Fruit fly (Drosophila melanogaster) whole organism, embryonic: ENCODE data around the gene CG10383.
A peak's percentile ranks its signal among the peaks of the same experiment; 100 is the strongest.

ENCODE experiments used
- ATbp ChIP-seq: fragments of 200-800 bp; sonication (Bioruptor generic); optimal IDR thresholded peaks from 2 replicates; lab custom pipeline; 2017; ENCODE audit warnings: missing biosample characterization, mild to moderate bottlenecking, missing genetic modification characterization, missing genetic modification reagents
- BEAF-32 ChIP-seq: fragments of 200-800 bp; sonication (Bioruptor generic); optimal IDR thresholded peaks from 3 replicates; lab custom pipeline; 2017; ENCODE audit warnings: missing biosample characterization, missing genetic modification characterization, mild to moderate bottlenecking, moderate library complexity, missing genetic modification reagents
- CG10267 ChIP-seq: fragments of 200-800 bp; sonication (Bioruptor generic); optimal IDR thresholded peaks from 2 replicates; lab custom pipeline; 2018; ENCODE audit warnings: missing biosample characterization, mild to moderate bottlenecking, missing genetic modification characterization, moderate library complexity
- CG10321 ChIP-seq: fragments of 200-800 bp; sonication (Bioruptor generic); IDR thresholded peaks from 2 replicates; pipeline ENCODE4 v1.3.6; 2022; ENCODE audit warnings: missing biosample characterization, missing genetic modification characterization
- CG11093 ChIP-seq: fragments of 200-800 bp; sonication (Bioruptor generic); IDR thresholded peaks from 3 replicates; pipeline ENCODE4 v1.3.6; 2022; ENCODE audit warnings: missing biosample characterization, missing genetic modification characterization
- CG11504 ChIP-seq: fragments of 200-800 bp; sonication (Bioruptor generic); optimal IDR thresholded peaks from 3 replicates; lab custom pipeline; 2019; ENCODE audit warnings: missing biosample characterization, mild to moderate bottlenecking, missing genetic modification characterization, moderate library complexity
- CG12071 ChIP-seq: fragments of 200-800 bp; sonication (Bioruptor generic); optimal IDR thresholded peaks from 3 replicates; lab custom pipeline; 2018; ENCODE audit warnings: missing biosample characterization, mild to moderate bottlenecking, missing genetic modification characterization
- CG12219 ChIP-seq: fragments of 200-800 bp; sonication (Bioruptor generic); optimal IDR thresholded peaks from 3 replicates; lab custom pipeline; 2018; ENCODE audit warnings: missing biosample characterization, mild to moderate bottlenecking, missing genetic modification characterization
- CG12942 ChIP-seq: fragments of 200-800 bp; sonication (Bioruptor generic); optimal IDR thresholded peaks from 3 replicates; lab custom pipeline; 2016; ENCODE audit warnings: missing biosample characterization, missing genetic modification characterization
- CG13123 ChIP-seq: fragments of 200-800 bp; sonication (Bioruptor generic); optimal IDR thresholded peaks from 2 replicates; lab custom pipeline; 2016; ENCODE audit warnings: missing biosample characterization, missing genetic modification characterization
- CG13424 ChIP-seq: fragments of 200-800 bp; sonication (Bioruptor generic); optimal IDR thresholded peaks from 2 replicates; lab custom pipeline; 2019; ENCODE audit warnings: missing biosample characterization, mild to moderate bottlenecking, missing genetic modification characterization, moderate library complexity
- CG14014 ChIP-seq: fragments of 200-800 bp; sonication (Bioruptor generic); IDR thresholded peaks from 2 replicates; pipeline ENCODE4 v1.3.6; 2022; ENCODE audit warnings: missing biosample characterization, missing genetic modification characterization
- CG16863 ChIP-seq: fragments of 200-800 bp; sonication (Bioruptor generic); optimal IDR thresholded peaks from 3 replicates; lab custom pipeline; 2016; ENCODE audit warnings: missing biosample characterization, missing genetic modification characterization
- CG17568 ChIP-seq: fragments of 200-800 bp; sonication (Bioruptor generic); optimal IDR thresholded peaks from 2 replicates; lab custom pipeline; 2018; ENCODE audit warnings: missing biosample characterization, mild to moderate bottlenecking, missing genetic modification characterization, moderate library complexity
- CG2129 ChIP-seq: fragments of 200-800 bp; sonication (Bioruptor generic); IDR thresholded peaks from 2 replicates; pipeline ENCODE4 v1.3.6; 2022; ENCODE audit warnings: missing biosample characterization, missing genetic modification characterization; ENCODE audit not compliant: partially characterized antibody
- CG2199 ChIP-seq: fragments of 200-800 bp; sonication (Bioruptor generic); IDR thresholded peaks from 3 replicates; pipeline ENCODE4 v1.3.6; 2022; ENCODE audit warnings: missing biosample characterization, missing genetic modification characterization
- CG3065 ChIP-seq: fragments of 200-800 bp; sonication (Bioruptor generic); optimal IDR thresholded peaks from 2 replicates; lab custom pipeline; 2016; ENCODE audit warnings: missing biosample characterization, missing genetic modification characterization
- CG31388 ChIP-seq: fragments of 200-800 bp; sonication (Bioruptor generic); optimal IDR thresholded peaks from 2 replicates; lab custom pipeline; 2016; ENCODE audit warnings: missing biosample characterization, missing genetic modification characterization
- CG32772 ChIP-seq: fragments of 200-800 bp; sonication (Bioruptor generic); IDR thresholded peaks from 2 replicates; pipeline ENCODE4 v1.3.6; 2022; ENCODE audit warnings: missing biosample characterization, missing genetic modification characterization
- CG33557 ChIP-seq: fragments of 200-800 bp; sonication (Bioruptor generic); optimal IDR thresholded peaks from 2 replicates; lab custom pipeline; 2019; ENCODE audit warnings: missing biosample characterization, mild to moderate bottlenecking, missing genetic modification characterization, moderate library complexity
- CG34422 ChIP-seq: fragments of 200-800 bp; sonication (Bioruptor generic); IDR thresholded peaks from 3 replicates; pipeline ENCODE4 v1.3.6; 2022; ENCODE audit warnings: missing biosample characterization, missing genetic modification characterization
- CG3847 ChIP-seq: fragments of 200-800 bp; sonication (Bioruptor generic); IDR thresholded peaks from 2 replicates; pipeline ENCODE4 v1.3.6; 2022; ENCODE audit warnings: missing biosample characterization, missing genetic modification characterization
- CG3995 ChIP-seq: fragments of 200-800 bp; sonication (Bioruptor generic); optimal IDR thresholded peaks from 3 replicates; lab custom pipeline; 2016; ENCODE audit warnings: missing biosample characterization, missing genetic modification characterization
- CG4328 ChIP-seq: fragments of 200-800 bp; sonication (Bioruptor generic); optimal IDR thresholded peaks from 3 replicates; lab custom pipeline; 2017; ENCODE audit warnings: missing biosample characterization, missing genetic modification reagents, missing genetic modification characterization
- CG6689 ChIP-seq: fragments of 200-800 bp; sonication (Bioruptor generic); IDR thresholded peaks from 2 replicates; pipeline ENCODE4 v1.3.6; 2022; ENCODE audit warnings: missing biosample characterization, missing genetic modification characterization
- CG8944 ChIP-seq: fragments of 200-800 bp; sonication (Bioruptor generic); optimal IDR thresholded peaks from 3 replicates; lab custom pipeline; 2016; ENCODE audit warnings: missing biosample characterization, missing genetic modification characterization
- CG9215 ChIP-seq: fragments of 200-800 bp; sonication (Bioruptor generic); IDR thresholded peaks from 2 replicates; pipeline ENCODE4 v1.3.6; 2022; ENCODE audit warnings: missing biosample characterization, missing genetic modification characterization
- Dip3 ChIP-seq: fragments of 200-800 bp; sonication (Bioruptor generic); optimal IDR thresholded peaks from 3 replicates; lab custom pipeline; 2016; ENCODE audit warnings: missing biosample characterization, missing genetic modification characterization
- Dll ChIP-seq: fragments of 200-800 bp; sonication (Bioruptor generic); IDR thresholded peaks from 4 replicates; pipeline ENCODE4 v1.3.6; 2022; ENCODE audit warnings: missing biosample characterization, missing genetic modification characterization; ENCODE audit not compliant: partially characterized antibody
- Fer3 ChIP-seq: fragments of 200-800 bp; sonication (Bioruptor generic); optimal IDR thresholded peaks from 2 replicates; lab custom pipeline; 2018; ENCODE audit warnings: missing biosample characterization, mild to moderate bottlenecking, missing genetic modification characterization, moderate library complexity
- Hand ChIP-seq: fragments of 200-800 bp; sonication (Bioruptor generic); optimal IDR thresholded peaks from 2 replicates; lab custom pipeline; 2017; ENCODE audit warnings: mild to moderate bottlenecking, missing biosample characterization, missing genetic modification reagents, missing genetic modification characterization
- Hsf ChIP-seq: fragments of 200-800 bp; sonication (Bioruptor generic); optimal IDR thresholded peaks from 3 replicates; lab custom pipeline; 2016; ENCODE audit warnings: missing biosample characterization, missing genetic modification characterization
- Nf-YA ChIP-seq: fragments of 200-800 bp; sonication (Bioruptor generic); IDR thresholded peaks from 2 replicates; pipeline ENCODE4 v1.3.6; 2022; ENCODE audit warnings: missing biosample characterization, missing genetic modification characterization
- Ptx1 ChIP-seq: fragments of 200-800 bp; sonication (Bioruptor generic); IDR thresholded peaks from 2 replicates; pipeline ENCODE4 v1.3.6; 2022; ENCODE audit warnings: missing biosample characterization, missing genetic modification characterization
- Six4 ChIP-seq: fragments of 200-800 bp; sonication (Bioruptor generic); optimal IDR thresholded peaks from 2 replicates; lab custom pipeline; 2016; ENCODE audit warnings: missing biosample characterization, missing genetic modification characterization
- aop ChIP-seq: fragments of 200-800 bp; sonication (Bioruptor generic); IDR thresholded peaks from 2 replicates; pipeline ENCODE4 v1.3.6; 2022; ENCODE audit warnings: missing biosample characterization, missing genetic modification characterization
- ato ChIP-seq: fragments of 200-800 bp; sonication (Bioruptor generic); IDR thresholded peaks from 2 replicates; pipeline ENCODE4 v1.3.6; 2022; ENCODE audit warnings: missing biosample characterization, missing genetic modification characterization; ENCODE audit not compliant: partially characterized antibody
- fd102C ChIP-seq: fragments of 200-800 bp; sonication (Bioruptor generic); optimal IDR thresholded peaks from 2 replicates; lab custom pipeline; 2018; ENCODE audit warnings: missing biosample characterization, mild to moderate bottlenecking, missing genetic modification characterization, moderate library complexity
- gcm2 ChIP-seq: fragments of 200-800 bp; sonication (Bioruptor generic); optimal IDR thresholded peaks from 2 replicates; lab custom pipeline; 2016; ENCODE audit warnings: missing biosample characterization, missing genetic modification characterization
- grn ChIP-seq: fragments of 200-800 bp; sonication (Bioruptor generic); optimal IDR thresholded peaks from 3 replicates; lab custom pipeline; 2017; ENCODE audit warnings: missing biosample characterization, missing genetic modification characterization
- ham ChIP-seq: fragments of 200-800 bp; sonication (Bioruptor generic); IDR thresholded peaks from 2 replicates; pipeline ENCODE4 v1.3.6; 2022; ENCODE audit warnings: missing biosample characterization, missing genetic modification characterization
- inv ChIP-seq: fragments of 200-800 bp; sonication (Bioruptor generic); IDR thresholded peaks from 2 replicates; pipeline ENCODE4 v1.3.6; 2022; ENCODE audit warnings: missing biosample characterization, missing genetic modification characterization; ENCODE audit not compliant: partially characterized antibody
- jigr1 ChIP-seq: fragments of 200-800 bp; sonication (Bioruptor generic); IDR thresholded peaks from 3 replicates; pipeline ENCODE4 v1.3.6; 2022; ENCODE audit warnings: missing biosample characterization, missing genetic modification characterization
- kah ChIP-seq: fragments of 200-800 bp; sonication (Bioruptor generic); optimal IDR thresholded peaks from 2 replicates; lab custom pipeline; 2018; ENCODE audit warnings: missing biosample characterization, mild to moderate bottlenecking, missing genetic modification characterization
- psq ChIP-seq: fragments of 200-800 bp; sonication (Bioruptor generic); optimal IDR thresholded peaks from 2 replicates; lab custom pipeline; 2017; ENCODE audit warnings: missing biosample characterization, missing genetic modification characterization
- so ChIP-seq: fragments of 200-800 bp; sonication (Bioruptor generic); IDR thresholded peaks from 3 replicates; pipeline ENCODE4 v1.3.6; 2022; ENCODE audit warnings: missing biosample characterization, missing genetic modification characterization
- tin ChIP-seq: fragments of 200-800 bp; sonication (Bioruptor generic); optimal IDR thresholded peaks from 3 replicates; lab custom pipeline; 2016; ENCODE audit warnings: missing biosample characterization, missing genetic modification characterization
- tna ChIP-seq: fragments of 200-800 bp; sonication (Bioruptor generic); IDR thresholded peaks from 2 replicates; pipeline ENCODE4 v1.3.6; 2022; ENCODE audit warnings: missing biosample characterization, missing genetic modification characterization; ENCODE audit not compliant: partially characterized antibody
- trh ChIP-seq: fragments of 200-800 bp; sonication (Bioruptor generic); optimal IDR thresholded peaks from 2 replicates; lab custom pipeline; 2016; ENCODE audit warnings: missing biosample characterization, missing genetic modification characterization
- vnd ChIP-seq: fragments of 200-800 bp; sonication (Bioruptor generic); IDR thresholded peaks from 3 replicates; pipeline ENCODE4 v1.3.6; 2022; ENCODE audit warnings: missing biosample characterization, missing genetic modification characterization; ENCODE audit not compliant: partially characterized antibody
- zen2 ChIP-seq: fragments of 200-800 bp; sonication (Bioruptor generic); IDR thresholded peaks from 3 replicates; pipeline ENCODE4 v1.3.6; 2022; ENCODE audit warnings: missing biosample characterization, missing genetic modification characterization; ENCODE audit not compliant: partially characterized antibody
- zf30C ChIP-seq: fragments of 200-800 bp; sonication (Bioruptor generic); optimal IDR thresholded peaks from 3 replicates; lab custom pipeline; 2018; ENCODE audit warnings: missing biosample characterization, mild to moderate bottlenecking, missing genetic modification characterization

Gene CG10383

dm6 chr2L:18694724-18695105 lies 687 bp downstream of the CG10383 start (continued):
- TF ChIP-seq CG10267 (tag; lab: Kevin White, UChicago): no peak
- no peak for TF ChIP-seq grn (GFP tag; lab: Kevin White, UChicago)
- TF ChIP-seq Six4: no peak
- no peak for TF ChIP-seq fd102C (GFP tag; lab: Kevin White, UChicago)
- TF ChIP-seq ham: no peak
- TF ChIP-seq CG11504 (tag; lab: Kevin White, UChicago): peak; percentile 61
- TF ChIP-seq tin: no peak
- TF ChIP-seq tna (GFP tag; lab: Robert Waterston, UW): no peak
- TF ChIP-seq CG2129 (GFP tag; lab: Robert Waterston, UW): no peak
- TF ChIP-seq Nf-YA (GFP tag; lab: Robert Waterston, UW): no peak
- TF ChIP-seq CG8944 (GFP tag; lab: Kevin White, UChicago): no peak
- no peak for TF ChIP-seq Hand (GFP tag; lab: Kevin White, UChicago)
- no peak for TF ChIP-seq inv
- no peak for TF ChIP-seq jigr1 (GFP tag; lab: Robert Waterston, UW)
- no peak for TF ChIP-seq zen2 (GFP tag; lab: Robert Waterston, UW)
- no peak for TF ChIP-seq CG4328 (GFP tag; lab: Kevin White, UChicago)
- TF ChIP-seq trh (GFP tag; lab: Kevin White, UChicago): no peak
- TF ChIP-seq CG14014: peak; percentile 37; the same call in 1 of the 2 replicates
- no peak for TF ChIP-seq Fer3
- TF ChIP-seq Hsf: peak; percentile 31
- no peak for TF ChIP-seq CG17568
- TF ChIP-seq CG32772: no peak
- TF ChIP-seq CG3847: peak; percentile 40
- peak; percentile 43 for TF ChIP-seq ATbp (GFP tag; lab: Kevin White, UChicago)
- peak; percentile 10 for TF ChIP-seq CG12219
- TF ChIP-seq ato (GFP tag; lab: Robert Waterston, UW): no peak
- TF ChIP-seq Ptx1 (GFP tag; lab: Robert Waterston, UW): peak; percentile 69
- peak; percentile 38 for TF ChIP-seq CG16863
- no peak for TF ChIP-seq psq
- TF ChIP-seq so: no peak
- peak; percentile 46 for TF ChIP-seq CG13424 (tag; lab: Kevin White, UChicago)
- no peak for TF ChIP-seq CG3995 (GFP tag; lab: Kevin White, UChicago)
- TF ChIP-seq CG3065 (GFP tag; lab: Kevin White, UChicago): no peak
- no peak for TF ChIP-seq CG31388
- TF ChIP-seq CG12942 (GFP tag; lab: Kevin White, UChicago): peak; percentile 19
- TF ChIP-seq aop: no peak
- TF ChIP-seq CG13123 (GFP tag; lab: Kevin White, UChicago): no peak
- TF ChIP-seq CG34422: no peak
- no peak for TF ChIP-seq CG12071 (GFP tag; lab: Kevin White, UChicago)
- TF ChIP-seq Dip3 (GFP tag; lab: Kevin White, UChicago): no peak
- no peak for TF ChIP-seq CG9215
- TF ChIP-seq kah (GFP tag; lab: Kevin White, UChicago): no peak
- no peak for TF ChIP-seq vnd (GFP tag; lab: Robert Waterston, UW)
- TF ChIP-seq CG6689 (GFP tag; lab: Robert Waterston, UW): peak; percentile 50
- no peak for TF ChIP-seq gcm2 (GFP tag; lab: Kevin White, UChicago)
- no peak for TF ChIP-seq BEAF-32 (GFP tag; lab: Kevin White, UChicago)
- TF ChIP-seq CG2199: no peak
- no peak for TF ChIP-seq CG33557 (GFP tag; lab: Kevin White, UChicago)
- peak; percentile 49 for TF ChIP-seq zf30C (GFP tag; lab: Kevin White, UChicago)
- TF ChIP-seq CG11093 (GFP tag; lab: Robert Waterston, UW): no peak
- TF ChIP-seq CG10321 (GFP tag; lab: Robert Waterston, UW): 0 out of 2 replicates have a peak, but pooled peaks have one; percentile 5
- TF ChIP-seq Dll (GFP tag; lab: Robert Waterston, UW): no peak
